Worm (Caenorhabditis elegans): ENCODE results near the gene str-173.

DNA sequence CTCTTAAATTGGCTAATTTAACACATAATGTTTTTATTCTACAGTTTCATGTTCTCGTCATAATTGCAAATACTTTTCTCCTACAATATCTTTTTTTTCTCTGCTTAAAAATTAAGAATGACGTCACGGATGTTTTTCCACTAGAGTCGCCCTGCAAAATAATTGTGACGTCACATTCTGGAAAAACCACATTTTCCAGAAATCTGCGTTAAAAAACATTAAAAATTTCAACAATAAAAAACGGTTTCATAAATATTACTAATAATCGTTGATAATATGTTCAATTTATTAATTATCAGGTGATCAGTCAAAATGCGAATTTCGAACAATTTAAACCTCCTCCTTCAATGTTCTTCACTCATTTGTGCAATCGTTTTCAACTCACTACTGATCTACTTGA lies 22.4 kb downstream of the str-173 start, which contains the start of gene str-166:
- TF ChIP-seq F55B11.4 (tag; optimal IDR thresholded peaks at IDR 0.05; ENCODE audit: borderline replicate concordance, insufficient read depth) (no peak), unc-62 (GFP tag; optimal IDR thresholded peaks at IDR 0.05) (no peak), zim-3 (tag; optimal IDR thresholded peaks at IDR 0.05) (no peak), rpc-1 (optimal IDR thresholded peaks at IDR 0.05) (no peak), rpc-1 (tag; optimal IDR thresholded peaks at IDR 0.05) (no peak), snpc-1.1 (tag; optimal IDR thresholded peaks at IDR 0.05; ENCODE audit: insufficient read depth) (no peak)

Measured in whole organism, young adult.